Fruit fly (Drosophila melanogaster): ENCODE data around the gene Tak1.

Tak1 gene

DNA sequence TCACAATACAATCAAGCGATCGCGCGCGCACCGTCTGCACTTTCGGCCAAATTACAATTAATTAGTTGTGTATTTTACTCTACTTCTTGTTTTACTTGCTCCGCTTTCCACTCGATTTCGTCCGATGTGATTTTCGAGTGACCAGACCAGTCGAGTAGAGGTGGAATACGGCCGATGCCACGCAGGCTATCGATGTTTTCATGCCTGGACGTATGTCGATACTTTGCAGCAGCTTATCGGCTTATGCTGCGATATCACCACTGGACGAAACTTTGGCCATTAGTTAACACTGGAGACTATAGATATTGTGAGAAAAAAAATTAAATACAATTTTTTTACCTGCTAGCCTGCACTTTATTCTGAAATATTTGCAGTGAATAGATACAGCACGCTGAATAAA is 14.2 kb downstream of the Tak1 start, which contains the start of gene RhoGAP19D (continued):
- TF ChIP-seq YL-1 (GFP tag; optimal IDR thresholded peaks at IDR 0.05) (no peak), toy (GFP tag; IDR thresholded peaks at IDR 0.05) (no peak), sr (GFP tag; IDR thresholded peaks at IDR 0.05) (no peak), CG6654 (GFP tag; optimal IDR thresholded peaks at IDR 0.05) (no peak), CG15479 (GFP tag; optimal IDR thresholded peaks at IDR 0.05) (no peak), bab2 (GFP tag; optimal IDR thresholded peaks at IDR 0.05) (peak; percentile 42), Opbp (GFP tag; IDR thresholded peaks at IDR 0.05; ENCODE audit: partially characterized antibody) (peak; percentile 97), az2 (GFP tag; optimal IDR thresholded peaks at IDR 0.05) (peak; percentile 17), Hr78 (GFP tag; optimal IDR thresholded peaks at IDR 0.05) (no peak), tin (GFP tag; optimal IDR thresholded peaks at IDR 0.05) (peak; percentile 63), hbn (GFP tag; IDR thresholded peaks at IDR 0.05; ENCODE audit: partially characterized antibody) (peak; percentile 88), zen (tag; optimal IDR thresholded peaks at IDR 0.05) (peak; percentile 51), CG17802 (tag; optimal IDR thresholded peaks at IDR 0.05) (no peak), CG6854 (GFP tag; optimal IDR thresholded peaks at IDR 0.05) (no peak), CG15011 (GFP tag; optimal IDR thresholded peaks at IDR 0.05) (no peak), schlank (tag; optimal IDR thresholded peaks at IDR 0.05) (no peak), bbx (GFP tag; IDR thresholded peaks at IDR 0.05; ENCODE audit: partially characterized antibody) (peak; percentile 98), CG18476 (GFP tag; optimal IDR thresholded peaks at IDR 0.05) (no peak), CG8944 (GFP tag; optimal IDR thresholded peaks at IDR 0.05) (peak; percentile 56), nom (GFP tag; optimal IDR thresholded peaks at IDR 0.05) (peak; percentile 29), danr (GFP tag; IDR thresholded peaks at IDR 0.05) (no peak), trem (tag; optimal IDR thresholded peaks at IDR 0.05) (peak; percentile 23), PHDP (tag; optimal IDR thresholded peaks at IDR 0.05) (peak; percentile 5), Sry-β (GFP tag; optimal IDR thresholded peaks at IDR 0.05) (no peak), CG13424 (tag; optimal IDR thresholded peaks at IDR 0.05) (peak; percentile 13), CG11695 (GFP tag; IDR thresholded peaks at IDR 0.05) (no peak), CG18011 (GFP tag; optimal IDR thresholded peaks at IDR 0.05) (peak; percentile 19), Bteb2 (GFP tag; optimal IDR thresholded peaks at IDR 0.05) (no peak), CG2202 (tag; optimal IDR thresholded peaks at IDR 0.05) (no peak), jing (GFP tag; optimal IDR thresholded peaks at IDR 0.05) (no peak), Sox102F (GFP tag; optimal IDR thresholded peaks at IDR 0.05) (peak; percentile 4), CG10274 (GFP tag; optimal IDR thresholded peaks at IDR 0.05) (no peak), tup (GFP tag; optimal IDR thresholded peaks at IDR 0.05) (peak; percentile 38), CG2120 (GFP tag; optimal IDR thresholded peaks at IDR 0.05) (peak; percentile 81), br (optimal IDR thresholded peaks at IDR 0.05) (no peak), lab (GFP tag; optimal IDR thresholded peaks at IDR 0.05) (peak; percentile 75), H2.0 (GFP tag; IDR thresholded peaks at IDR 0.05) (peak; percentile 51; the same call in 1 of the 2 replicates), CG9797 (GFP tag; optimal IDR thresholded peaks at IDR 0.05) (peak; percentile 83), slou (GFP tag; optimal IDR thresholded peaks at IDR 0.05) (peak; percentile 19), CG1233 (GFP tag; optimal IDR thresholded peaks at IDR 0.05) (peak; percentile 19), CG18619 (GFP tag; optimal IDR thresholded peaks at IDR 0.05) (no peak), fru (optimal IDR thresholded peaks at IDR 0.05) (no peak), Gug (GFP tag; IDR thresholded peaks at IDR 0.05) (peak; percentile 79; the same call in 2 of the 4 replicates), sima (GFP tag; optimal IDR thresholded peaks at IDR 0.05) (no peak), mirr (GFP tag; optimal IDR thresholded peaks at IDR 0.05) (peak; percentile 49), pfk (GFP tag; optimal IDR thresholded peaks at IDR 0.05) (no peak), NK7.1 (GFP tag; optimal IDR thresholded peaks at IDR 0.05) (peak; percentile 21), CG7357 (GFP tag; IDR thresholded peaks at IDR 0.05) (no peak), klu (GFP tag; IDR thresholded peaks at IDR 0.05) (no peak), slp2 (GFP tag; optimal IDR thresholded peaks at IDR 0.05) (peak; percentile 20), z (GFP tag; IDR thresholded peaks at IDR 0.05) (no peak)
